Worm (Caenorhabditis elegans): ENCODE results near the gene prmt-1.

ce11 chrV:20282827-20283226 lies 13.3 kb upstream of the prmt-1 start:
- TF ChIP-seq blmp-1 (tag; optimal IDR thresholded peaks at IDR 0.05) (no peak), nhr-237 (tag; optimal IDR thresholded peaks at IDR 0.05) (no peak), ceh-43 (GFP tag; optimal IDR thresholded peaks at IDR 0.05) (no peak), snpc-4 (tag; optimal IDR thresholded peaks at IDR 0.05) (no peak), unc-39 (tag; optimal IDR thresholded peaks at IDR 0.05) (no peak), nhr-28 (tag; optimal IDR thresholded peaks at IDR 0.05) (no peak), pha-4 (tag; optimal IDR thresholded peaks at IDR 0.05) (no peak), ceh-83 (GFP tag; optimal IDR thresholded peaks at IDR 0.05) (no peak), flh-1 (GFP tag; optimal IDR thresholded peaks at IDR 0.05) (no peak), lin-13 (tag; optimal IDR thresholded peaks at IDR 0.05) (no peak), elt-3 (tag; optimal IDR thresholded peaks at IDR 0.05) (no peak), unc-62 (GFP tag; optimal IDR thresholded peaks at IDR 0.05) (no peak)
